Worm (Caenorhabditis elegans): Measurements from ENCODE around the gene wbp-2.

DNA sequence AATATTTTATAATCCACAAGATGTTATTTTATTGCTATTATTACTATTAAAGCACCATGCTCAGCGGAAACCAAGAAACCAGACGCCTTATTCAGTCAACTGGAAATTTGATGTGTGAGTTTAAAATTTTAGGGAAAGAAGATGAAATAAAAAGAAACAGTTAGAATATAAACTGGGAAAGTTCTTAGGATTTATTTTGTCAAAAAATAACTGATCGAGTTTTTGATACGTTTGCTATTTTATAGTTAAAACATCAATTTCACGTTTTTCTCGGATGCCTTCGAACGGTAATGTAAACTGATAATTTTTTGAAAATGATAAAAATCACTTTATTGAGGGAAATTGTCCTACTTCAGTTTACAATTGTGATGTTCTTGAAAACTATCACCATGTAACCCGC is 42.8 kb downstream of the wbp-2 start, which contains the start of gene C06C3.3:
- no peak for TF ChIP-seq nhr-76 (tag; optimal IDR thresholded peaks at IDR 0.05)
- TF ChIP-seq ztf-11 (tag; optimal IDR thresholded peaks at IDR 0.05) = no peak
- no peak for TF ChIP-seq nhr-23 (tag; optimal IDR thresholded peaks at IDR 0.05)
- no peak for TF ChIP-seq ceh-9 (tag; optimal IDR thresholded peaks at IDR 0.05)
- no peak for TF ChIP-seq nhr-11 (tag; optimal IDR thresholded peaks at IDR 0.05)
- no peak for TF ChIP-seq unc-62 (GFP tag; optimal IDR thresholded peaks at IDR 0.05)
- TF ChIP-seq nhr-237 (tag; optimal IDR thresholded peaks at IDR 0.05) = no peak
- TF ChIP-seq elt-2 (tag; optimal IDR thresholded peaks at IDR 0.05) = no peak
- no peak for TF ChIP-seq tbx-2 (tag; optimal IDR thresholded peaks at IDR 0.05)
- no peak for TF ChIP-seq elt-1 (tag; optimal IDR thresholded peaks at IDR 0.05)

Measured in whole organism, L3 larva.